Fruit fly (Drosophila melanogaster): ENCODE results near the gene CG18178.
A peak's percentile ranks its signal among the peaks of the same experiment; 100 is the strongest.

The CG18178 gene

dm6 chr3L:9742342-9742741, 23.4 kb upstream of the CG18178 start (continued):
- TF ChIP-seq CG34224 (GFP tag; IDR thresholded peaks at IDR 0.05; ENCODE audit: partially characterized antibody) (no peak), CG31365 (tag; optimal IDR thresholded peaks at IDR 0.05) (no peak), Elba2 (GFP tag; optimal IDR thresholded peaks at IDR 0.05) (no peak), nmo (GFP tag; optimal IDR thresholded peaks at IDR 0.05) (no peak), Tbp (GFP tag; optimal IDR thresholded peaks at IDR 0.05) (no peak), dmrt99B (tag; optimal IDR thresholded peaks at IDR 0.05) (peak; percentile 3), CG8765 (GFP tag; IDR thresholded peaks at IDR 0.05) (no peak), CG14441 (GFP tag; IDR thresholded peaks at IDR 0.05) (no peak), onecut (GFP tag; IDR thresholded peaks at IDR 0.05) (no peak), fd96Cb (tag; optimal IDR thresholded peaks at IDR 0.05) (peak; percentile 6), Scr (GFP tag; IDR thresholded peaks at IDR 0.05; ENCODE audit: partially characterized antibody) (no peak), bowl (GFP tag; IDR thresholded peaks at IDR 0.05) (no peak), Xrp1 (GFP tag; IDR thresholded peaks at IDR 0.05) (peak; percentile 33; the same call in 1 of the 2 replicates), Sry-δ (GFP tag; optimal IDR thresholded peaks at IDR 0.05) (no peak), Atf3 (GFP tag; optimal IDR thresholded peaks at IDR 0.05) (no peak), Bdp1 (GFP tag; optimal IDR thresholded peaks at IDR 0.05) (no peak), CG4360 (GFP tag; IDR thresholded peaks at IDR 0.05) (no peak), ab (GFP tag; optimal IDR thresholded peaks at IDR 0.05) (no peak), Asciz (GFP tag; optimal IDR thresholded peaks at IDR 0.05) (no peak), hb (GFP tag; IDR thresholded peaks at IDR 0.05; ENCODE audit: partially characterized antibody) (no peak), CG12299 (tag; optimal IDR thresholded peaks at IDR 0.05) (no peak), ERR (GFP tag; optimal IDR thresholded peaks at IDR 0.05) (no peak), CG10565 (GFP tag; optimal IDR thresholded peaks at IDR 0.05) (no peak), tio (GFP tag; optimal IDR thresholded peaks at IDR 0.05) (no peak), corto (GFP tag; optimal IDR thresholded peaks at IDR 0.05) (peak; percentile 28), mirr (GFP tag; optimal IDR thresholded peaks at IDR 0.05) (no peak), CG13123 (GFP tag; optimal IDR thresholded peaks at IDR 0.05) (no peak), Hand (GFP tag; optimal IDR thresholded peaks at IDR 0.05) (no peak), Lim3 (GFP tag; IDR thresholded peaks at IDR 0.05) (no peak), Deaf1 (tag; optimal IDR thresholded peaks at IDR 0.05) (no peak), ftz-f1 (GFP tag; optimal IDR thresholded peaks at IDR 0.05) (no peak), CG8281 (tag; optimal IDR thresholded peaks at IDR 0.05) (no peak), CG2712 (tag; optimal IDR thresholded peaks at IDR 0.05) (peak; percentile 40), Ptx1 (GFP tag; IDR thresholded peaks at IDR 0.05) (no peak), usp (GFP tag; optimal IDR thresholded peaks at IDR 0.05) (no peak), scrt (GFP tag; optimal IDR thresholded peaks at IDR 0.05) (no peak), schlank (tag; optimal IDR thresholded peaks at IDR 0.05) (no peak), CG6854 (GFP tag; optimal IDR thresholded peaks at IDR 0.05) (no peak), Oli (tag; optimal IDR thresholded peaks at IDR 0.05) (no peak), row (GFP tag; IDR thresholded peaks at IDR 0.05) (0 out of 3 replicates have a peak, but pooled peaks have one; percentile 14), bsh (GFP tag; optimal IDR thresholded peaks at IDR 0.05) (peak in 1 of 2 experiments; percentile 48), D19A (tag; optimal IDR thresholded peaks at IDR 0.05) (peak; percentile 4), CG18476 (GFP tag; optimal IDR thresholded peaks at IDR 0.05) (no peak), sens (GFP tag) (peak; percentile 77), knrl (GFP tag; IDR thresholded peaks at IDR 0.05; ENCODE audit: partially characterized antibody) (no peak), br (optimal IDR thresholded peaks at IDR 0.05) (no peak), Six4 (GFP tag; optimal IDR thresholded peaks at IDR 0.05) (no peak), HLHmδ (GFP tag; optimal IDR thresholded peaks at IDR 0.05) (no peak), CG11085 (GFP tag; IDR thresholded peaks at IDR 0.05) (no peak), nom (GFP tag; optimal IDR thresholded peaks at IDR 0.05) (peak; percentile 45), stwl (tag; optimal IDR thresholded peaks at IDR 0.05) (no peak), lola (GFP tag; optimal IDR thresholded peaks at IDR 0.05) (peak in 1 of 3 experiments; percentile 27)

Measured in whole organism, embryonic.